Fruit fly (Drosophila melanogaster): Measurements from ENCODE around the gene CG14691.
A peak's percentile ranks its signal among the peaks of the same experiment; 100 is the strongest.

- TF ChIP-seq CG1620 (GFP tag; optimal IDR thresholded peaks at IDR 0.05) (peak; percentile 76), kay (GFP tag; ENCODE audit: borderline replicate concordance) (peak; percentile 39), ovo (GFP tag; optimal IDR thresholded peaks at IDR 0.05) (no peak), bab1 (GFP tag; optimal IDR thresholded peaks at IDR 0.05) (peak; percentile 47), Mnt (GFP tag; optimal IDR thresholded peaks at IDR 0.05) (peak; percentile 75), CG14711 (tag; optimal IDR thresholded peaks at IDR 0.05) (peak; percentile 38), CG7045 (GFP tag; optimal IDR thresholded peaks at IDR 0.05) (peak; percentile 47), tj (GFP tag; optimal IDR thresholded peaks at IDR 0.05) (no peak), CG7101 (tag; optimal IDR thresholded peaks at IDR 0.05) (peak; percentile 33)
These were observed 32.8 kb upstream of the CG14691 start, which contains the start of the genes Art1 and Mcm5 for dm6 chr3R:10788186-10788585.

All from whole organism, adult.